Fruit fly (Drosophila melanogaster) whole organism, embryonic: Measurements from ENCODE around the gene Dop1R2.

Source experiments
- Ada2b ChIP-seq: fragments of 200-800 bp; sonication (Bioruptor generic); IDR thresholded peaks from 2 replicates; pipeline ENCODE4 v1.3.6; 2022; ENCODE audit warnings: missing biosample characterization, missing genetic modification characterization
- Aef1 ChIP-seq: fragments of 200-800 bp; sonication (Bioruptor generic); IDR thresholded peaks from 3 replicates; pipeline ENCODE4 v1.3.6; 2022; ENCODE audit warnings: missing biosample characterization, missing genetic modification characterization
- Antp ChIP-seq: fragments of 200-800 bp; sonication (Bioruptor generic); optimal IDR thresholded peaks from 3 replicates; lab custom pipeline; 2016; ENCODE audit warnings: missing biosample characterization, missing genetic modification characterization
- CG11456 ChIP-seq: fragments of 200-800 bp; sonication (Bioruptor generic); IDR thresholded peaks from 3 replicates; pipeline ENCODE4 v1.3.6; 2022; ENCODE audit warnings: missing biosample characterization, missing genetic modification characterization
- CG1233 ChIP-seq: fragments of 200-800 bp; sonication (Bioruptor generic); optimal IDR thresholded peaks from 4 replicates; lab custom pipeline; 2018; ENCODE audit warnings: missing biosample characterization, mild to moderate bottlenecking, missing genetic modification characterization
- CG12391 ChIP-seq: fragments of 200-800 bp; sonication (Bioruptor generic); optimal IDR thresholded peaks from 3 replicates; lab custom pipeline; 2018; ENCODE audit warnings: missing biosample characterization, mild to moderate bottlenecking, missing genetic modification characterization, moderate library complexity
- CG13424 ChIP-seq: fragments of 200-800 bp; sonication (Bioruptor generic); optimal IDR thresholded peaks from 2 replicates; lab custom pipeline; 2019; ENCODE audit warnings: missing biosample characterization, mild to moderate bottlenecking, missing genetic modification characterization, moderate library complexity
- CG14014 ChIP-seq: fragments of 200-800 bp; sonication (Bioruptor generic); IDR thresholded peaks from 2 replicates; pipeline ENCODE4 v1.3.6; 2022; ENCODE audit warnings: missing biosample characterization, missing genetic modification characterization
- CG15073 ChIP-seq: fragments of 200-800 bp; sonication (Bioruptor generic); optimal IDR thresholded peaks from 2 replicates; lab custom pipeline; 2016; ENCODE audit warnings: missing biosample characterization, missing genetic modification characterization
- CG16863 ChIP-seq: fragments of 200-800 bp; sonication (Bioruptor generic); optimal IDR thresholded peaks from 3 replicates; lab custom pipeline; 2016; ENCODE audit warnings: missing biosample characterization, missing genetic modification characterization
- CG42726 ChIP-seq: fragments of 200-800 bp; sonication (Bioruptor generic); IDR thresholded peaks from 2 replicates; pipeline ENCODE4 v1.3.6; 2022; ENCODE audit warnings: missing biosample characterization, missing genetic modification characterization; ENCODE audit not compliant: partially characterized antibody
- CG6272 ChIP-seq: fragments of 200-800 bp; sonication (Bioruptor generic); IDR thresholded peaks from 2 replicates; pipeline ENCODE4 v1.3.6; 2022; ENCODE audit warnings: missing biosample characterization, missing genetic modification characterization
- CG6689 ChIP-seq: fragments of 200-800 bp; sonication (Bioruptor generic); IDR thresholded peaks from 2 replicates; pipeline ENCODE4 v1.3.6; 2022; ENCODE audit warnings: missing biosample characterization, missing genetic modification characterization
- CG9609 ChIP-seq: fragments of 200-800 bp; sonication (Bioruptor generic); optimal IDR thresholded peaks from 3 replicates; lab custom pipeline; 2016; ENCODE audit warnings: missing biosample characterization, missing genetic modification characterization
- Drgx ChIP-seq: fragments of 200-800 bp; sonication (Bioruptor generic); IDR thresholded peaks from 2 replicates; pipeline ENCODE4 v1.3.6; 2022; ENCODE audit warnings: missing biosample characterization, missing genetic modification characterization
- Ets65A ChIP-seq: fragments of 200-800 bp; sonication (Bioruptor generic); peaks from one replicate; lab custom pipeline; 2016; ENCODE audit warnings: missing biosample characterization, missing genetic modification characterization
- Hmx ChIP-seq: fragments of 200-800 bp; sonication (Bioruptor generic); optimal IDR thresholded peaks from 2 replicates; lab custom pipeline; 2016; ENCODE audit warnings: missing biosample characterization, missing genetic modification characterization
- Hsf ChIP-seq: fragments of 200-800 bp; sonication (Bioruptor generic); optimal IDR thresholded peaks from 3 replicates; lab custom pipeline; 2016; ENCODE audit warnings: missing biosample characterization, missing genetic modification characterization
- Lpt ChIP-seq: fragments of >200 bp; optimal IDR thresholded peaks from 2 replicates; lab custom pipeline; 2018; ENCODE audit warnings: missing biosample characterization, missing genetic modification characterization
- Med ChIP-seq: fragments of 200-800 bp; sonication (Bioruptor generic); peaks from one replicate; lab custom pipeline; 2016; ENCODE audit warnings: missing biosample characterization, missing genetic modification characterization, mild to moderate bottlenecking, inconsistent platforms, moderate library complexity
- Oaz ChIP-seq: fragments of 200-800 bp; sonication (Bioruptor generic); IDR thresholded peaks from 2 replicates; pipeline ENCODE4 v1.3.6; 2022; ENCODE audit warnings: missing biosample characterization, missing genetic modification characterization
- Oli ChIP-seq: fragments of 200-800 bp; sonication (Bioruptor generic); optimal IDR thresholded peaks from 2 replicates; lab custom pipeline; 2018; ENCODE audit warnings: missing biosample characterization, mild to moderate bottlenecking, missing genetic modification characterization, moderate library complexity
- Sox102F ChIP-seq: fragments of 200-800 bp; sonication (Bioruptor generic); optimal IDR thresholded peaks from 2 replicates; lab custom pipeline; 2018; ENCODE audit warnings: missing biosample characterization, mild to moderate bottlenecking, missing genetic modification characterization, moderate library complexity
- Ssrp ChIP-seq: fragments of 200-800 bp; sonication (Bioruptor generic); optimal IDR thresholded peaks from 2 replicates; lab custom pipeline; 2018; ENCODE audit warnings: missing biosample characterization, mild to moderate bottlenecking, missing genetic modification characterization, moderate library complexity
- Xrp1 ChIP-seq: fragments of 200-800 bp; sonication (Bioruptor generic); IDR thresholded peaks from 2 replicates; pipeline ENCODE4 v1.3.6; 2022; ENCODE audit warnings: missing biosample characterization, missing genetic modification characterization
- amos ChIP-seq: fragments of 200-800 bp; sonication (Bioruptor generic); IDR thresholded peaks from 2 replicates; pipeline ENCODE4 v1.3.6; 2022; ENCODE audit warnings: missing biosample characterization, missing genetic modification characterization; ENCODE audit not compliant: partially characterized antibody
- ara ChIP-seq: fragments of 200-800 bp; sonication (Bioruptor generic); IDR thresholded peaks from 2 replicates; pipeline ENCODE4 v1.3.6; 2022; ENCODE audit warnings: missing biosample characterization, missing genetic modification characterization
- crc ChIP-seq: fragments of 200-800 bp; sonication (Bioruptor generic); optimal IDR thresholded peaks from 2 replicates; lab custom pipeline; 2016; ENCODE audit warnings: missing biosample characterization, missing genetic modification characterization
- dan ChIP-seq: fragments of 200-800 bp; sonication (Bioruptor generic); IDR thresholded peaks from 2 replicates; pipeline ENCODE4 v1.3.6; 2022; ENCODE audit warnings: missing biosample characterization, missing genetic modification characterization
- emc ChIP-seq: fragments of 200-800 bp; sonication (Bioruptor generic); optimal IDR thresholded peaks from 2 replicates; lab custom pipeline; 2016; ENCODE audit warnings: missing biosample characterization, missing genetic modification characterization
- fru ChIP-seq: fragments of >200 bp; optimal IDR thresholded peaks from 2 replicates; lab custom pipeline; 2017
- gro ChIP-seq: fragments of 200-800 bp; sonication (Bioruptor generic); optimal IDR thresholded peaks from 2 replicates; lab custom pipeline; 2016; ENCODE audit warnings: missing biosample characterization, missing genetic modification characterization
- pnt ChIP-seq: fragments of 200-800 bp; sonication (Bioruptor generic); optimal IDR thresholded peaks from 3 replicates; lab custom pipeline; 2016; ENCODE audit warnings: missing biosample characterization, missing genetic modification characterization
- prd ChIP-seq, 3 experiments: fragments of >200 bp in 2 of 3; fragments of 200-800 bp in 1 of 3; sonication (Bioruptor generic) in 1 of 3; optimal IDR thresholded peaks in 2 of 3; IDR thresholded peaks in 1 of 3; 2 replicates in 2 of 3; 3 replicates in 1 of 3; pipeline versions ENCODE4 v1.3.6 to Lab custom; 2017 to 2022; ENCODE audit warnings: missing biosample characterization in 1 of 3, missing genetic modification characterization in 1 of 3
- row ChIP-seq: fragments of 200-800 bp; sonication (Bioruptor generic); IDR thresholded peaks from 3 replicates; pipeline ENCODE4 v1.3.6; 2022; ENCODE audit warnings: missing biosample characterization, missing genetic modification characterization
- sisA ChIP-seq: fragments of 200-800 bp; sonication (Bioruptor generic); IDR thresholded peaks from 2 replicates; pipeline ENCODE4 v1.3.6; 2022; ENCODE audit warnings: missing biosample characterization, missing genetic modification characterization
- tgo ChIP-seq: fragments of 200-800 bp; sonication (Bioruptor generic); IDR thresholded peaks from 3 replicates; pipeline ENCODE4 v1.3.6; 2022; ENCODE audit warnings: missing biosample characterization, missing genetic modification characterization
- usp ChIP-seq: fragments of >200 bp; optimal IDR thresholded peaks from 2 replicates; lab custom pipeline; 2017; ENCODE audit warnings: missing biosample characterization, missing genetic modification characterization
- vvl ChIP-seq: fragments of 200-800 bp; sonication (Bioruptor generic); IDR thresholded peaks from 2 replicates; pipeline ENCODE4 v1.3.6; 2022; ENCODE audit warnings: missing biosample characterization, missing genetic modification characterization
- zfh1 ChIP-seq: fragments of 200-800 bp; sonication (Bioruptor generic); IDR thresholded peaks from 3 replicates; pipeline ENCODE4 v1.3.6; 2022; ENCODE audit warnings: missing biosample characterization, missing genetic modification characterization

The Dop1R2 gene

dm6 chr3R:29668777-29669176 is 9.0 kb upstream of the Dop1R2 start, which contains the start of the genes ppk20 and ppk30:
Gene ppk20 (minus strand): TSS chr3R:29668877.
Gene ppk30 (plus strand): TSS chr3R:29669149.
- no peak for TF ChIP-seq CG6689 (GFP tag; lab: Robert Waterston, UW)
- TF ChIP-seq Oaz (GFP tag; lab: Robert Waterston, UW) = no peak
- no peak for TF ChIP-seq tgo (GFP tag; lab: Robert Waterston, UW)
- TF ChIP-seq CG12391 (tag; lab: Kevin White, UChicago) = no peak
- no peak for TF ChIP-seq amos (GFP tag; lab: Robert Waterston, UW)
- no peak for TF ChIP-seq Lpt (GFP tag; lab: Kevin White, UChicago)
- no peak for TF ChIP-seq emc (GFP tag; lab: Kevin White, UChicago)
- no peak for TF ChIP-seq pnt (GFP tag; lab: Kevin White, UChicago)

DNA sequence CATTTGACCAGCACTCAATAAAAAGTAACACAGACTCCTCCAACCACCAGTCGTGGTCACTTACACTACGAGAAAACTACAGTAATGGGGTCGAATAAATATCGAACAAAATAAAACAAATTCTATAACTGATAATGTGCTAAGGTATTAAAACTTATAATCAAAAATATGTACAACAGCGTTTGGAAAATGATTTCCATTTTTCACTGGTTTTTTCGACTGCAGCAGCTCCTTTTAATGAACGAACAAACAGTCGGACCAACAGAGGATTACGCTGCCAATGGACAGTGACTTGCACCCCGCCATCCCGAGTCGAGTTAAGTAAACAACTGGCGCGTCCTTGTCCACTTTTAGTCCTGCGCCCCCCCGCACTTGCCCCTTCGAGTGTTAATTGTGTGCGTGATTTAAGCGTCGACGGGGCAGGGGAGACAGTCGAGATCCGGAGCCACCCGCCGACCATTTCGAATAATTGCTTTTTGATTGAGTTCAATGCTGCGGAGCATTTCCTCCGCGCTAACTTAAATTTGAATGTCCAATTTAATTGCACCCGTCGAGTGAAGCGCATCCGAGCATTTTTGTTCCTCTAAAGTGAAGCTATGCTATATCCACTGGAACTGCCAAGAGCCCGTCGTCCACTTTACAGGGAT is 4.5 kb upstream of the Dop1R2 start, which contains the start of gene ppk21:
Gene ppk21, plus strand, starts transcription at position 597 of the 647 bp plus-strand sequence.
- TF ChIP-seq CG9609 (GFP tag; lab: Kevin White, UChicago) (no peak), Xrp1 (GFP tag; lab: Robert Waterston, UW) (peak; percentile 46; the same call in 1 of the 2 replicates), CG13424 (no peak), gro (GFP tag; lab: Kevin White, UChicago) (no peak), row (GFP tag; lab: Robert Waterston, UW) (peak; percentile 27; the same call in 1 of the 3 replicates), Ada2b (GFP tag; lab: Robert Waterston, UW) (0 out of 2 replicates have a peak, but pooled peaks have one; percentile 24), vvl (GFP tag; lab: Robert Waterston, UW) (0 out of 2 replicates have a peak, but pooled peaks have one; percentile 23), Hmx (GFP tag; lab: Kevin White, UChicago) (no peak), Med (peak; percentile 54), zfh1 (GFP tag; lab: Robert Waterston, UW) (peak; percentile 50; the same call in 1 of the 3 replicates), Antp (GFP tag; lab: Kevin White, UChicago) (no peak), CG14014 (no peak), Aef1 (no peak), Ets65A (GFP tag; lab: Kevin White, UChicago) (peak; percentile 91), dan (GFP tag; lab: Robert Waterston, UW) (no peak), CG6689 (GFP tag; lab: Robert Waterston, UW) (0 out of 2 replicates have a peak, but pooled peaks have one; percentile 11), crc (GFP tag; lab: Kevin White, UChicago) (no peak), Oli (tag; lab: Kevin White, UChicago) (no peak), CG6272 (GFP tag; lab: Robert Waterston, UW) (no peak), CG11456 (GFP tag; lab: Robert Waterston, UW) (0 out of 3 replicates have a peak, but pooled peaks have one; percentile 24), CG42726 (no peak), Hsf (no peak), fru (lab: Kevin White, UChicago) (no peak), ara (GFP tag; lab: Robert Waterston, UW) (no peak), CG16863 (GFP tag; lab: Kevin White, UChicago) (no peak), usp (GFP tag; lab: Kevin White, UChicago) (no peak), Ssrp (tag; lab: Kevin White, UChicago) (no peak), Drgx (GFP tag; lab: Robert Waterston, UW) (no peak), prd (optimal IDR thresholded peaks at IDR 0.05; lab: Kevin White, UChicago) (no peak), prd (GFP tag; IDR thresholded peaks at IDR 0.05; lab: Robert Waterston, UW) (peak; percentile 7; the same call in 1 of the 3 replicates), CG15073 (GFP tag; lab: Kevin White, UChicago) (no peak), CG1233 (GFP tag; lab: Kevin White, UChicago) (no peak), sisA (GFP tag; lab: Robert Waterston, UW) (peak; percentile 35; the same call in 1 of the 2 replicates), Sox102F (GFP tag; lab: Kevin White, UChicago) (no peak)
